Fruit fly (Drosophila melanogaster) whole organism, adult: Measurements from ENCODE around the gene jvl.

ENCODE experiments used
- CG11617 ChIP-seq: fragments of 200-800 bp; sonication (Bioruptor generic); optimal IDR thresholded peaks from 2 replicates; lab custom pipeline; 2017; ENCODE audit warnings: mild to moderate bottlenecking, missing biosample characterization, missing genetic modification reagents, missing genetic modification characterization
- CG12768 ChIP-seq: fragments of 200-800 bp; sonication (Bioruptor generic); optimal IDR thresholded peaks from 2 replicates; lab custom pipeline; 2017; ENCODE audit warnings: missing biosample characterization, missing genetic modification characterization, mild to moderate bottlenecking, moderate library complexity, missing genetic modification reagents
- CG14711 ChIP-seq: fragments of 200-800 bp; sonication (Bioruptor generic); optimal IDR thresholded peaks from 2 replicates; lab custom pipeline; 2018; ENCODE audit warnings: missing biosample characterization, mild to moderate bottlenecking, missing genetic modification characterization, moderate library complexity
- CG1620 ChIP-seq: fragments of 200-800 bp; sonication (Bioruptor generic); optimal IDR thresholded peaks from 2 replicates; lab custom pipeline; 2016; ENCODE audit warnings: missing biosample characterization, missing genetic modification characterization
- CG33017 ChIP-seq: fragments of 200-800 bp; sonication (Bioruptor generic); optimal IDR thresholded peaks from 2 replicates; lab custom pipeline; 2018; ENCODE audit warnings: missing biosample characterization, mild to moderate bottlenecking, missing genetic modification characterization, moderate library complexity
- CG5204 ChIP-seq: fragments of 200-800 bp; sonication (Bioruptor generic); optimal IDR thresholded peaks from 2 replicates; lab custom pipeline; 2016; ENCODE audit warnings: missing biosample characterization, missing genetic modification characterization
- CG7045 ChIP-seq: fragments of 200-800 bp; sonication (Bioruptor generic); optimal IDR thresholded peaks from 2 replicates; lab custom pipeline; 2017; ENCODE audit warnings: missing biosample characterization, mild to moderate bottlenecking, missing genetic modification characterization
- CG7101 ChIP-seq: fragments of 200-800 bp; sonication (Bioruptor generic); optimal IDR thresholded peaks from 2 replicates; lab custom pipeline; 2018; ENCODE audit warnings: missing biosample characterization, mild to moderate bottlenecking, missing genetic modification characterization, moderate library complexity
- Clk ChIP-seq: fragments of 200-800 bp; sonication (Bioruptor generic); optimal IDR thresholded peaks from 2 replicates; lab custom pipeline; 2017; ENCODE audit warnings: missing biosample characterization, missing genetic modification characterization
- Crg-1 ChIP-seq: fragments of 200-800 bp; sonication (Bioruptor generic); optimal IDR thresholded peaks from 2 replicates; lab custom pipeline; 2016; ENCODE audit warnings: missing biosample characterization, missing genetic modification characterization
- Hr96 ChIP-seq: fragments of 200-800 bp; sonication (Bioruptor generic); optimal IDR thresholded peaks from 2 replicates; lab custom pipeline; 2016; ENCODE audit warnings: missing biosample characterization, missing genetic modification characterization
- Mnt ChIP-seq: fragments of 200-800 bp; sonication (Bioruptor generic); optimal IDR thresholded peaks from 2 replicates; lab custom pipeline; 2016; ENCODE audit warnings: missing biosample characterization, mild to moderate bottlenecking, missing genetic modification characterization
- bab1 ChIP-seq: fragments of 200-800 bp; sonication (Bioruptor generic); optimal IDR thresholded peaks from 3 replicates; lab custom pipeline; 2019; ENCODE audit warnings: missing biosample characterization, mild to moderate bottlenecking, missing genetic modification characterization, moderate library complexity
- cic ChIP-seq: fragments of 200-800 bp; sonication (Bioruptor generic); optimal IDR thresholded peaks from 2 replicates; lab custom pipeline; 2017; ENCODE audit warnings: missing biosample characterization, mild to moderate bottlenecking, missing genetic modification characterization, moderate library complexity
- cnc ChIP-seq, 2 experiments: fragments of >200 bp; optimal IDR thresholded peaks; 2 replicates each; lab custom pipeline; 2017
- kay ChIP-seq: fragments of 200-800 bp; sonication (Bioruptor generic); peaks from one replicate; lab custom pipeline; 2016; ENCODE audit warnings: missing biosample characterization, missing genetic modification characterization, borderline replicate concordance
- ovo ChIP-seq: fragments of 200-800 bp; sonication (Bioruptor generic); optimal IDR thresholded peaks from 2 replicates; lab custom pipeline; 2016; ENCODE audit warnings: missing biosample characterization, missing genetic modification characterization
- pad ChIP-seq: fragments of 200-800 bp; sonication (Bioruptor generic); optimal IDR thresholded peaks from 3 replicates; lab custom pipeline; 2017; ENCODE audit warnings: missing biosample characterization, missing genetic modification characterization, mild to moderate bottlenecking, moderate library complexity, missing genetic modification reagents
- tj ChIP-seq: fragments of 200-800 bp; sonication (Bioruptor generic); optimal IDR thresholded peaks from 3 replicates; lab custom pipeline; 2017; ENCODE audit warnings: missing biosample characterization, mild to moderate bottlenecking, missing genetic modification characterization, moderate library complexity
- toe ChIP-seq: fragments of 200-800 bp; sonication (Bioruptor generic); optimal IDR thresholded peaks from 2 replicates; lab custom pipeline; 2016; ENCODE audit warnings: missing biosample characterization, missing genetic modification characterization

The jvl gene

DNA sequence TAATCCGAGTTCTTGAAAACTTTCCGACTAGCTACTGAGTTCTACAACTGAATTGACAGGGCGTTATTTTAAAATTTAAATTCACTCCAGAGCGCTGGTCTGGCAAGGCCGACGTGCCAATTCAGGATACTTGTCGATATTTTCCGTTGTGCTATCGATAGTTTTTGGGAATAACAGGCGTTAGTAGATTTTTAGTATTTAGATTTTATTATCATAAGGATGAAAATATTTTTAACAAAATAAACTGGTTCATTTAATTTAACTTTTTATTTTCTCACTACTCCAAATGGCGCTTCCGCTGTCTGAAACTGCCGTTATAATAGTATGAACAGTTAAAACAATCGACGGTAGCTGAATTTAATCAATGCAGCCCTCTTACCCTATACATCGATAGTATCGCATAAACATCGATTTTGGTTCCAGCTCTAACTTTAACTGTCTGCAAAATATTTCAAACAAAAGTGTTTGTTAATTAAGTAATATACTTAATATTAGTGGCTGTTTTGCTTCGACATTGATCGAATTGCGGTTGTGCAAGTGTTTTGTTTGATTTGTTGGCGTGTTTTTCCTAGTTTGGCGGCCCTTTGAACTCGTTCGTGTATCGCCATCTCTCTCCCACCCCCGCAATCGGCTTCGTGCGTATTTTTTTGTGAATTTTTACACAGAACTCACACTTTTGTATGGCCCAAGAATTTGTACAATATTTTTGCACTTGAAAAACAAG is at the start of gene jvl, which contains the start of gene eff:
Gene jvl, plus strand, starts transcription at position 391 of the 724 bp plus-strand sequence.
Gene eff, minus strand, starts transcription at position 128 of the 724 bp plus-strand sequence.
- TF ChIP-seq ovo (GFP tag; lab: Kevin White, UChicago): peak; percentile 35
- peak; percentile 69 for TF ChIP-seq CG5204 (GFP tag; lab: Kevin White, UChicago)
- TF ChIP-seq CG1620 (GFP tag; lab: Kevin White, UChicago): peak; percentile 56
- peak; percentile 51 for TF ChIP-seq toe (GFP tag; lab: Kevin White, UChicago)
- peak; percentile 6 for TF ChIP-seq Hr96 (GFP tag; lab: Kevin White, UChicago)
- TF ChIP-seq CG11617 (GFP tag; lab: Kevin White, UChicago): no peak
- TF ChIP-seq Mnt (GFP tag; lab: Kevin White, UChicago): peak; percentile 4
- peak; percentile 29 for TF ChIP-seq CG14711
- TF ChIP-seq Crg-1 (GFP tag; lab: Kevin White, UChicago): no peak
- TF ChIP-seq tj (GFP tag; lab: Kevin White, UChicago): no peak
- TF ChIP-seq bab1: peak; percentile 52
- TF ChIP-seq CG33017: no peak
- TF ChIP-seq cnc (optimal IDR thresholded peaks at IDR 0.05; lab: Kevin White, UChicago): no peak
- TF ChIP-seq CG7101: peak; percentile 12

DNA sequence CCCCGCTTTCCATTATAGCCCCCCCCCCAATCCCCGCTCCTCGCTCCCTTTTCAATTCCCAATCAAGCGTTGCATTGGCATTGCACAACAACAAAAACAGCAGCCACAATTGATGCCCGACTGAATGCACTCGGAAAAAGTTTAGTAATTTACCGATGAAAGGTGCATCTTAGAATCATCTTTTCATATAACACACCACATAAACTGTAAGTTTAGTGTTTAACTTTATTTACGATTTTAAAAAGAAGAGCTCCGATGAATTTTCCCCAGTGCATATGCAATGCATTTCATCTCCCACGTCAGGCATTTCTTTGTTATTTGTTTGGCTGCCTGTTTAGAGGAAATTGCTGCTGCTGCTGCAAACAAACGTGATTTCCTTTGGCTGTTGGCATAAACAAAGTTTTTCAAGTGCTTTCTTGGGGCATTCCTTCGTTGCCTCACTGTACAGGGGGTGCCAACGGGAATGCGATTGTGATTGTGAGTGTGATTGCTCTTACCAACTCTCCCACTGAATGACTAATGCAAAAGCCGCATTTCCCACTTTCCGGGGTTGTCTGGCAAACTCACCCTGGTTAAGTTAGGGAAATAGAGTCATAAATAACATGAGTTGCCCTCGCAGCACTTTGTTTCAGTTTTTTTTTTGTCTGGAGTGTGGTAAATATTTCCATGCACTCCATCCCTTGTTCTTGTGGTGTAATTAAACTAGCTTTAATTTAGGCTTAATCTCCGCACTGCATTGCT is 49.0 kb upstream of the jvl start:
- peak; percentile 11 for TF ChIP-seq CG7101
- no peak for TF ChIP-seq toe (GFP tag; lab: Kevin White, UChicago)
- no peak for TF ChIP-seq CG5204 (GFP tag; lab: Kevin White, UChicago)
- TF ChIP-seq Clk (GFP tag; lab: Kevin White, UChicago): no peak
- no peak for TF ChIP-seq bab1
- no peak for TF ChIP-seq tj (GFP tag; lab: Kevin White, UChicago)
- peak; percentile 35 for TF ChIP-seq CG33017
- TF ChIP-seq cnc (optimal IDR thresholded peaks at IDR 0.05; lab: Kevin White, UChicago): no peak
- TF ChIP-seq pad (GFP tag; lab: Kevin White, UChicago): no peak
- TF ChIP-seq CG11617 (GFP tag; lab: Kevin White, UChicago): no peak
- TF ChIP-seq Crg-1 (GFP tag; lab: Kevin White, UChicago): no peak
- TF ChIP-seq ovo (GFP tag; lab: Kevin White, UChicago): no peak
- TF ChIP-seq CG1620 (GFP tag; lab: Kevin White, UChicago): no peak
- peak; percentile 49 for TF ChIP-seq CG14711
- peak; percentile 41 for TF ChIP-seq CG7045 (GFP tag; lab: Kevin White, UChicago)
- no peak for TF ChIP-seq kay (GFP tag; lab: Kevin White, UChicago)
- TF ChIP-seq cic: no peak
- TF ChIP-seq Hr96 (GFP tag; lab: Kevin White, UChicago): no peak
- TF ChIP-seq CG12768: peak; percentile 27
- no peak for TF ChIP-seq Mnt (GFP tag; lab: Kevin White, UChicago)

DNA sequence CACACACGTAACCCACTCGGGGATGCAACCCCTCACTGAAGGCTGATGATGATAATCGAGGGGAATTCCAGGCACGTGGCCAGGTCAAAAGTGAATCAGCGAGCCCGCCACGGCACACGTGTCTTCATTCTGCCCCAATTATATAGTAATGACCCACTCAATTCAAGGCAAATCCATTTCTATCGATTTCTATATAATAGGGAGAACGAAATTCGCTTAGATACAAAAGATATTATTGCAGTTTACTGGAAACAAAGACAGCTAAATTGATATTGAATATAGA is 48.5 kb upstream of the jvl start:
- TF ChIP-seq toe (GFP tag; lab: Kevin White, UChicago) (no peak), bab1 (no peak), Mnt (GFP tag; lab: Kevin White, UChicago) (no peak), CG5204 (GFP tag; lab: Kevin White, UChicago) (no peak), CG1620 (GFP tag; lab: Kevin White, UChicago) (no peak), Clk (GFP tag; lab: Kevin White, UChicago) (no peak), CG11617 (GFP tag; lab: Kevin White, UChicago) (no peak), CG7101 (no peak)

DNA sequence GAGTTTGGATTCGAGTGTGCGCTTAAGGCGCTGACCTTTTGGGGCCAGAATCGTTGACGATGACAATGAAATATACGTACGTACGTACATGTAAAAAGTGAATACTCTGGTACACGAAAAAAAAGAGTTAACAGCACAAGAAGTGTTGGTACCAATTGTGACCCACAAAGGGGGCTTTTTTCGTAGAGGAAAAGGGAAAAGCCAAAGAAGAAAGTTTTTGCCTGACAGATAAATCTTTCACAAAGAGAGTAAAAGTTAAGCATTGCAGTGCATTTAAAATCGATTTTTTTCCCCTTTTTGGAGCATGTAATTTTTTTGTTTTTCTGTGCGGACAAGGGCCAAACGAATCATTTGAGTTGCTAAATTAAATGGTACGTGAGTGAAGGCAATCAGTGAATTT is 46.8 kb upstream of the jvl start:
- TF ChIP-seq Clk (GFP tag; lab: Kevin White, UChicago) (no peak), CG7045 (GFP tag; lab: Kevin White, UChicago) (no peak), toe (GFP tag; lab: Kevin White, UChicago) (no peak), ovo (GFP tag; lab: Kevin White, UChicago) (no peak), pad (GFP tag; lab: Kevin White, UChicago) (no peak), CG5204 (GFP tag; lab: Kevin White, UChicago) (no peak), cnc (optimal IDR thresholded peaks at IDR 0.05; lab: Kevin White, UChicago) (no peak), tj (GFP tag; lab: Kevin White, UChicago) (no peak)

DNA sequence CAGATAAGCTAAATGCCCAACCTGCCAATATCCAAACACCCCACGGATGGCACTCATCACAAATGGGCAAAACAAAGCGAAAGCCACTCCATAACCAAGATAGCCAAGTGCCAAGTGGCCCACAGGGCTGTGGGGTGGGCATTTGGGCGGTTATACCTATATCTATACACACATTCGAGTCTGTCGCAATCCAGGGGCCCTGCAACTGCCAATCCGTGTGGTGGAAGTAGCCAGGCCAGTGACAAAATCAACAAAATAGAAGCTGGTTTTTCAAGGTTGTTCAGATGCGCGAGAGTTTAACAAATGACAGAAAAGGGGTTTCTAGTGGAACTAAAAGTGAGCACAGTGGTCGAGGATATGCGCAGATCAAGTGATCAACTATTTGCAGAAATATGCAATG is 46.3 kb upstream of the jvl start:
- TF ChIP-seq toe (GFP tag; lab: Kevin White, UChicago) (no peak), CG7045 (GFP tag; lab: Kevin White, UChicago) (no peak), Crg-1 (GFP tag; lab: Kevin White, UChicago) (no peak), Mnt (GFP tag; lab: Kevin White, UChicago) (no peak), CG5204 (GFP tag; lab: Kevin White, UChicago) (no peak), cnc (optimal IDR thresholded peaks at IDR 0.05; lab: Kevin White, UChicago) (no peak), CG11617 (GFP tag; lab: Kevin White, UChicago) (no peak), Hr96 (GFP tag; lab: Kevin White, UChicago) (no peak), CG14711 (no peak), kay (GFP tag; lab: Kevin White, UChicago) (no peak), CG7101 (no peak), tj (GFP tag; lab: Kevin White, UChicago) (no peak), Clk (GFP tag; lab: Kevin White, UChicago) (no peak), ovo (GFP tag; lab: Kevin White, UChicago) (no peak), bab1 (no peak), CG33017 (no peak)
